Worm (Caenorhabditis elegans) whole organism, late embryonic: ENCODE results near the gene Y105C5A.9.

Experiments
- ceh-22 ChIP-seq: sonication (generic microtip); optimal IDR thresholded peaks from 2 replicates; lab custom pipeline; 2017; ENCODE audit warnings: missing biosample characterization, missing genetic modification characterization
- ceh-24 ChIP-seq: sonication (generic microtip); optimal IDR thresholded peaks from 2 replicates; lab custom pipeline; 2016; ENCODE audit warnings: mild to moderate bottlenecking, missing genetic modification characterization, missing compliant biosample characterization
- ceh-9 ChIP-seq: sonication (generic microtip); optimal IDR thresholded peaks from 2 replicates; lab custom pipeline; 2016; ENCODE audit warnings: mild to moderate bottlenecking, missing genetic modification characterization, inconsistent platforms, missing compliant biosample characterization
- che-1 ChIP-seq: sonication (generic microtip); optimal IDR thresholded peaks from 2 replicates; lab custom pipeline; 2016; ENCODE audit warnings: mild to moderate bottlenecking, missing genetic modification characterization, missing compliant biosample characterization
- dmd-4 ChIP-seq: sonication (generic microtip); optimal IDR thresholded peaks from 2 replicates; lab custom pipeline; 2016; ENCODE audit warnings: borderline replicate concordance, missing genetic modification characterization, missing compliant biosample characterization
- fkh-10 ChIP-seq: fragments of 150-350 bp; optimal IDR thresholded peaks from 2 replicates; lab custom pipeline; 2014; ENCODE audit warnings: missing biosample characterization, missing genetic modification reagents, missing genetic modification characterization
- hlh-13 ChIP-seq: fragments of 200-800 bp; sonication (Bioruptor generic); optimal IDR thresholded peaks from 2 replicates; lab custom pipeline; 2018; ENCODE audit warnings: mild to moderate bottlenecking, missing genetic modification characterization, missing compliant biosample characterization
- madf-2 ChIP-seq: sonication (generic microtip); optimal IDR thresholded peaks from 2 replicates; lab custom pipeline; 2017; ENCODE audit warnings: missing genetic modification characterization, missing compliant biosample characterization
- nhr-11 ChIP-seq: fragments of 150-350 bp; optimal IDR thresholded peaks from 2 replicates; lab custom pipeline; 2014; ENCODE audit warnings: missing biosample characterization, missing genetic modification characterization
- nhr-232 ChIP-seq: sonication (generic microtip); optimal IDR thresholded peaks from 2 replicates; lab custom pipeline; 2016; ENCODE audit warnings: missing genetic modification characterization, missing compliant biosample characterization
- pax-1 ChIP-seq: fragments of 150-350 bp; optimal IDR thresholded peaks from 2 replicates; lab custom pipeline; 2014; ENCODE audit warnings: missing biosample characterization, missing genetic modification characterization
- sdc-2 ChIP-seq: sonication (generic microtip); optimal IDR thresholded peaks from 2 replicates; lab custom pipeline; 2016; ENCODE audit warnings: missing genotype, missing genetic modification characterization, missing compliant biosample characterization
- unc-42 ChIP-seq: sonication (generic microtip); optimal IDR thresholded peaks from 2 replicates; lab custom pipeline; 2016; ENCODE audit warnings: missing genotype, missing genetic modification characterization, missing compliant biosample characterization

- TF ChIP-seq sdc-2 (tag; lab: Kevin White, UChicago) (no peak), dmd-4 (tag; lab: Kevin White, UChicago) (no peak), nhr-11 (tag; lab: Kevin White, UChicago) (no peak), unc-42 (no peak), che-1 (tag; lab: Kevin White, UChicago) (no peak), ceh-24 (tag; lab: Kevin White, UChicago) (no peak), fkh-10 (GFP tag; lab: Kevin White, UChicago) (no peak), pax-1 (tag; lab: Kevin White, UChicago) (no peak), hlh-13 (GFP tag; lab: Kevin White, UChicago) (no peak), ceh-22 (tag; lab: Kevin White, UChicago) (no peak), madf-2 (tag; lab: Kevin White, UChicago) (no peak), nhr-232 (tag; lab: Kevin White, UChicago) (no peak), ceh-9 (tag; lab: Kevin White, UChicago) (no peak)
Observed at ce11 chrIV:15593078-15593477, 38.2 kb upstream of the Y105C5A.9 start.
